Worm (Caenorhabditis elegans): Measurements from ENCODE around the gene srh-255.

Gene srh-255

ce11 chrV:17064676-17065075 is at the start of gene srh-255:
Gene srh-255, plus strand, starts transcription at chrV:17064976.
- no peak for TF ChIP-seq ttx-3 (tag; optimal IDR thresholded peaks at IDR 0.05)
- TF ChIP-seq pag-3 (tag; optimal IDR thresholded peaks at IDR 0.05; ENCODE audit: borderline replicate concordance): no peak
- TF ChIP-seq pha-4 (tag; optimal IDR thresholded peaks at IDR 0.05): no peak
- TF ChIP-seq ceh-31 (tag; optimal IDR thresholded peaks at IDR 0.05): no peak
- TF ChIP-seq hlh-15 (tag; optimal IDR thresholded peaks at IDR 0.05): no peak
- TF ChIP-seq ceh-2 (tag; optimal IDR thresholded peaks at IDR 0.05): no peak
- no peak for TF ChIP-seq che-1 (tag; optimal IDR thresholded peaks at IDR 0.05)
- no peak for TF ChIP-seq tbx-2 (tag; optimal IDR thresholded peaks at IDR 0.05)
- no peak for TF ChIP-seq unc-3 (GFP tag; conservative IDR thresholded peaks at IDR 0.05)
- no peak for TF ChIP-seq unc-3 (tag; optimal IDR thresholded peaks at IDR 0.05)
- TF ChIP-seq fax-1 (tag; optimal IDR thresholded peaks at IDR 0.05): no peak
- TF ChIP-seq C38D4.7 (GFP tag; optimal IDR thresholded peaks at IDR 0.05): no peak
- no peak for TF ChIP-seq nfya-1 (tag; optimal IDR thresholded peaks at IDR 0.05)
- TF ChIP-seq ceh-24 (tag; optimal IDR thresholded peaks at IDR 0.05): no peak
- TF ChIP-seq ztf-16 (tag; optimal IDR thresholded peaks at IDR 0.05): no peak
- no peak for TF ChIP-seq dmd-4 (tag; optimal IDR thresholded peaks at IDR 0.05; ENCODE audit: borderline replicate concordance)
- no peak for TF ChIP-seq ceh-6 (GFP tag; optimal IDR thresholded peaks at IDR 0.05)
- TF ChIP-seq ama-1 (optimal IDR thresholded peaks at IDR 0.05): no peak
- no peak for TF ChIP-seq ceh-48 (tag; optimal IDR thresholded peaks at IDR 0.05)
- no peak for TF ChIP-seq ceh-22 (tag; optimal IDR thresholded peaks at IDR 0.05)

- TF ChIP-seq tbx-2 (tag; optimal IDR thresholded peaks at IDR 0.05) (no peak), sox-2 (GFP tag; IDR thresholded peaks at IDR 0.05) (no peak), unc-3 (GFP tag; conservative IDR thresholded peaks at IDR 0.05) (no peak), unc-3 (tag; optimal IDR thresholded peaks at IDR 0.05) (no peak), ceh-19 (GFP tag; optimal IDR thresholded peaks at IDR 0.05) (no peak), ceh-34 (tag; optimal IDR thresholded peaks at IDR 0.05) (no peak), ceh-22 (tag; optimal IDR thresholded peaks at IDR 0.05) (no peak), ceh-2 (tag; optimal IDR thresholded peaks at IDR 0.05) (no peak)
Observed at ce11 chrV:17016787-17017186, 48.0 kb upstream of the srh-255 start, which contains the start of gene srh-97. Gene srh-97, plus strand, starts transcription at chrV:17017087.

ce11 chrV:17019690-17020089 is 45.1 kb upstream of the srh-255 start, which contains the start of gene F49H6.17:
Gene F49H6.17, plus strand, starts transcription at chrV:17019990.
- TF ChIP-seq ttx-3 (tag; optimal IDR thresholded peaks at IDR 0.05) (no peak), lim-6 (tag; optimal IDR thresholded peaks at IDR 0.05) (no peak), pha-4 (tag; optimal IDR thresholded peaks at IDR 0.05) (no peak), ceh-48 (tag; optimal IDR thresholded peaks at IDR 0.05) (no peak), fkh-10 (GFP tag; optimal IDR thresholded peaks at IDR 0.05) (no peak), fax-1 (tag; optimal IDR thresholded peaks at IDR 0.05) (no peak), Y22D7AL.16 (tag; optimal IDR thresholded peaks at IDR 0.05) (no peak), ahr-1 (tag; optimal IDR thresholded peaks at IDR 0.05) (no peak), ref-2 (tag; optimal IDR thresholded peaks at IDR 0.05) (no peak)

- TF ChIP-seq hlh-6 (tag; optimal IDR thresholded peaks at IDR 0.05) (no peak), nfya-1 (tag; optimal IDR thresholded peaks at IDR 0.05) (no peak), Y22D7AL.16 (tag; optimal IDR thresholded peaks at IDR 0.05) (no peak), tbx-2 (tag; optimal IDR thresholded peaks at IDR 0.05) (no peak), F13H6.1 (tag; optimal IDR thresholded peaks at IDR 0.05) (no peak), ztf-16 (tag; optimal IDR thresholded peaks at IDR 0.05) (no peak), pqm-1 (tag; optimal IDR thresholded peaks at IDR 0.05) (no peak), unc-55 (GFP tag; optimal IDR thresholded peaks at IDR 0.05) (no peak)
Observed at ce11 chrV:17021361-17021760, 43.4 kb upstream of the srh-255 start, which contains the start of gene F49H6.12. Gene F49H6.12, minus strand, starts transcription at chrV:17021461.

ce11 chrV:17022100-17022499 is 42.7 kb upstream of the srh-255 start:
- peak; percentile 66 for TF ChIP-seq pag-3 (tag; optimal IDR thresholded peaks at IDR 0.05; ENCODE audit: borderline replicate concordance)
